Worm (Caenorhabditis elegans): ENCODE results near the gene prdx-3.

Gene prdx-3

DNA sequence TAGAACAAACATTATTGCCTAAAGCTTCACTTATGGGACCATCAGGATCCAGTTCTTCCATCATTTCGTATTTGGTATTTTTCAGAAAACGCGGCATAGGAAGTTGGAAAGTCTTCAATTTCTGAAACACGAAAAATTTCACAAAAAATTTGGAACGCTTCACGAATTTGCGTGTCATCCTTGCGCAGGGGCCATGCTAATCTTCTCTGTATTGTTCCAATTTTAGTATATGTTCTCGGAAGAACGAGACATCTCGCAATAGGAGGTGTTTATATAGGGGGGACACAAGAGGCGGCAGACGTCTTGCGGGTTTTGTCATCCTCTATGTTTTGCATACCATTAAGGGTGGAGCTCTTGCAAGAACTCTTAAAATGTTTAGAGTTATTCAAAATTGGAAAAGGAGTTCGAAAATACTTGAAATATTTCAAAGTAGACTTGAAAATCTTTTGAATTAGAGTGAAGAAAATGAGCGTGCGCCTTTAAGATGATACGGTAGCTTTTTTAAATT lies 19.5 kb downstream of the prdx-3 start:
- peak; percentile 90 for TF ChIP-seq snpc-4 (tag; optimal IDR thresholded peaks at IDR 0.05)
- peak; percentile 3 for TF ChIP-seq nhr-43 (tag; optimal IDR thresholded peaks at IDR 0.05; ENCODE audit: poor library complexity, severe bottlenecking)

- TF ChIP-seq ztf-4 (tag; optimal IDR thresholded peaks at IDR 0.05) (no peak), elt-2 (tag; optimal IDR thresholded peaks at IDR 0.05) (peak; percentile 20), snpc-4 (tag; optimal IDR thresholded peaks at IDR 0.05) (peak; percentile 23)
Observed at ce11 chrIII:4428797-4429196, 21.6 kb downstream of the prdx-3 start.

- TF ChIP-seq fkh-10 (GFP tag; optimal IDR thresholded peaks at IDR 0.05) (no peak), eor-1 (tag; optimal IDR thresholded peaks at IDR 0.05) (no peak), egl-5 (tag; optimal IDR thresholded peaks at IDR 0.05) (no peak), nhr-77 (tag; optimal IDR thresholded peaks at IDR 0.05) (no peak), nhr-23 (tag; optimal IDR thresholded peaks at IDR 0.05) (no peak), fkh-2 (tag; optimal IDR thresholded peaks at IDR 0.05) (no peak), mdl-1 (tag; optimal IDR thresholded peaks at IDR 0.05) (no peak), snpc-4 (tag; optimal IDR thresholded peaks at IDR 0.05) (no peak), pqm-1 (tag; optimal IDR thresholded peaks at IDR 0.05) (no peak), egl-27 (tag; optimal IDR thresholded peaks at IDR 0.05) (no peak), ceh-16 (tag; optimal IDR thresholded peaks at IDR 0.05) (no peak), lsy-12 (tag; optimal IDR thresholded peaks at IDR 0.05) (no peak), elt-1 (tag; optimal IDR thresholded peaks at IDR 0.05) (no peak), mml-1 (tag; optimal IDR thresholded peaks at IDR 0.05) (no peak), skn-1 (tag; optimal IDR thresholded peaks at IDR 0.05) (no peak), fos-1 (tag; optimal IDR thresholded peaks at IDR 0.05) (no peak), nhr-11 (tag; optimal IDR thresholded peaks at IDR 0.05) (no peak)
Observed at ce11 chrIII:4429402-4429801, 22.2 kb downstream of the prdx-3 start, which contains the start of gene C28A5.6. TSS of gene C28A5.6 (minus strand) at chrIII:4429502.

DNA sequence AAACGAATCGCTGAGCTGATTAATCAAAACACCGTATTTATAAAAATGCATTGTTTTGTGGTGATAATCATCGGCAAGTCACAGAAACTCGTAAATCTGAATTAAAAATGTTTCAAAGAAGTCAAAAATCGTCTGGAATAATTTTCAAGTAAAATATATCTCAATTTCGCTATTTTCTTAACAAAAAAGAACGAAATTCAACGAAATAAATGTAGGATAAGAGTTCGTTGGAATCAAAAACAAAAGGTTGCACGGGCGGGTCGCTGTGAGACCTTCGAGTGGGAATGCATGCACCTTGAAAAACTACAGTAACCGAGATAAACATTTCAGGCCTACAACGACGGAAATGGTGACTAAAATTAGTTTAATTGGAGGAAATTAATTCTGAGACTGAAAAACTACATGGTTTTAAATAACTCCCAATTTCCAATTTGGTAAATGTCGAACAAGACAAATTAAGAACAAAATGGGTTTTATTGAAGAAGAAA lies 27.1 kb downstream of the prdx-3 start, which contains the start of gene C28A5.1:
C28A5.1 (minus strand) TSS at position 51 of the 488 bp plus-strand sequence.
- TF ChIP-seq jun-1 (tag; optimal IDR thresholded peaks at IDR 0.05) (no peak), nfya-1 (tag; optimal IDR thresholded peaks at IDR 0.05; ENCODE audit: insufficient read depth) (no peak), snpc-4 (tag; optimal IDR thresholded peaks at IDR 0.05) (no peak), nhr-43 (tag; optimal IDR thresholded peaks at IDR 0.05; ENCODE audit: poor library complexity, severe bottlenecking) (no peak), daf-12 (tag; optimal IDR thresholded peaks at IDR 0.05) (no peak), egl-5 (tag; optimal IDR thresholded peaks at IDR 0.05) (no peak), nhr-12 (tag; optimal IDR thresholded peaks at IDR 0.05) (no peak), ztf-11 (tag; optimal IDR thresholded peaks at IDR 0.05) (no peak), nhr-77 (tag; optimal IDR thresholded peaks at IDR 0.05) (no peak), lin-39 (tag; optimal IDR thresholded peaks at IDR 0.05) (no peak), ceh-28 (tag; optimal IDR thresholded peaks at IDR 0.05) (no peak), ztf-4 (tag; optimal IDR thresholded peaks at IDR 0.05) (no peak), tbx-2 (tag; optimal IDR thresholded peaks at IDR 0.05) (no peak), ceh-16 (tag; optimal IDR thresholded peaks at IDR 0.05) (no peak), egl-27 (tag; optimal IDR thresholded peaks at IDR 0.05) (no peak), nhr-11 (tag; optimal IDR thresholded peaks at IDR 0.05) (no peak), fkh-10 (GFP tag; optimal IDR thresholded peaks at IDR 0.05) (no peak), zag-1 (tag; optimal IDR thresholded peaks at IDR 0.05) (no peak), ceh-82 (tag; optimal IDR thresholded peaks at IDR 0.05) (no peak), nhr-237 (tag; optimal IDR thresholded peaks at IDR 0.05) (no peak)

- no peak for TF ChIP-seq elt-1 (tag; optimal IDR thresholded peaks at IDR 0.05)
- TF ChIP-seq ztf-11 (tag; optimal IDR thresholded peaks at IDR 0.05) = no peak
Observed at ce11 chrIII:4435262-4435661, 28.0 kb downstream of the prdx-3 start.

ce11 chrIII:4439493-4439983 lies 32.3 kb downstream of the prdx-3 start, which contains the start of gene C28A5.2:
TSS of gene C28A5.2 (minus strand) at chrIII:4439543.
- no peak for TF ChIP-seq fkh-10 (GFP tag; optimal IDR thresholded peaks at IDR 0.05)
- TF ChIP-seq nhr-77 (tag; optimal IDR thresholded peaks at IDR 0.05) = no peak
- no peak for TF ChIP-seq unc-62 (GFP tag; optimal IDR thresholded peaks at IDR 0.05)

All from whole organism, L3 larva.